Fruit fly (Drosophila melanogaster) S2 (cell line): Measurements from ENCODE around the gene ome.

ENCODE experiments used
- CG8478 ChIP-seq: fragments of >200 bp; optimal IDR thresholded peaks from 2 replicates; lab custom pipeline; 2018
- CTCF ChIP-seq, 2 experiments: fragments of >200 bp; optimal IDR thresholded peaks; 2 replicates each; lab custom pipeline; 2018

DNA sequence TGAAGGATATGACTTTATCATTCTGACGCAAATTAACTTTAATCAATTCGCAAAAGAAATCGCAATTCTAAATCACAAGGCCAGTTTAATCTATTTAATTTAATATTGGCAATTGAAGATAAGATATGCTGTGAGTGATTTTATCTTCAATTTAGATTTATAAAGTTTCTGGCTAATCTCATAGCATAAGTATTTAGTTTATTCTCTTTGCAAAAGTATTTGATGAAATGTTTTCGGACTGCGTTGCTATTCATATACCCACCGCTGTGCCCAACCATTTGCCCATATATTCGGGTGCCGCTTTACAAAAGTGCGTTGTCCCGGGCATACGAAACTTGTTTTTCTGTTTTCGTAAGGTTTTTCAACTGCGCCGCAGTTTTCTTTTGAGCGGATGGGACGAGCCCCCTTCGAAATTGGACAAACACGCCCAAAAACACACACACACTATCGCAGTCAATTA is 112.3 kb downstream of the ome start:
- TF ChIP-seq CG8478 (lab: Kevin White, UChicago), result no peak
- TF ChIP-seq CTCF (optimal IDR thresholded peaks at IDR 0.05; lab: Kevin White, UChicago), result no peak
